Worm (Caenorhabditis elegans) whole organism, midembryonic: ENCODE results near the gene nhr-201.

ENCODE experiments used
- T22C8.4 ChIP-seq: fragments of 200-800 bp; sonication (Bioruptor generic); IDR thresholded peaks from 2 replicates; pipeline ENCODE4 v1.3.6; 2022; ENCODE audit warnings: missing genetic modification characterization, missing compliant biosample characterization
- cog-1 ChIP-seq: sonication (generic microtip); optimal IDR thresholded peaks from 2 replicates; lab custom pipeline; 2016; ENCODE audit warnings: missing genetic modification characterization, missing compliant biosample characterization
- flt-1 ChIP-seq: fragments of 200-800 bp; sonication (Bioruptor generic); IDR thresholded peaks from 2 replicates; pipeline ENCODE4 v1.3.6; 2022; ENCODE audit warnings: missing genetic modification characterization, missing compliant biosample characterization
- klf-2 ChIP-seq: fragments of 200-800 bp; sonication (Bioruptor generic); conservative IDR thresholded peaks from 2 replicates; pipeline ENCODE4 v1.3.6; 2022; ENCODE audit warnings: missing genetic modification reagents, missing genetic modification characterization, missing compliant biosample characterization
- med-1 ChIP-seq: sonication (generic microtip); optimal IDR thresholded peaks from 2 replicates; lab custom pipeline; 2017; ENCODE audit warnings: missing genetic modification characterization, mild to moderate bottlenecking, missing compliant biosample characterization, antibody characterized with exemption, missing genetic modification reagents; ENCODE audit not compliant: insufficient read depth
- ref-1 ChIP-seq: fragments of 200-800 bp; sonication (Bioruptor generic); conservative IDR thresholded peaks from 2 replicates; pipeline ENCODE4 v1.3.6; 2022; ENCODE audit warnings: missing genetic modification reagents, missing genetic modification characterization, missing compliant biosample characterization
- tab-1 ChIP-seq: fragments of 200-800 bp; sonication (Bioruptor generic); IDR thresholded peaks from 2 replicates; pipeline ENCODE4 v1.3.6; 2022; ENCODE audit warnings: missing genetic modification characterization, missing compliant biosample characterization
- ztf-23 ChIP-seq: fragments of 200-800 bp; sonication (Bioruptor generic); IDR thresholded peaks from 2 replicates; pipeline ENCODE4 v1.3.6; 2022; ENCODE audit warnings: missing genetic modification reagents, missing genetic modification characterization, missing compliant biosample characterization
- ztf-29 ChIP-seq: fragments of 200-800 bp; sonication (Bioruptor generic); IDR thresholded peaks from 2 replicates; pipeline ENCODE4 v1.3.6; 2022; ENCODE audit warnings: missing genetic modification reagents, missing genetic modification characterization, missing compliant biosample characterization

DNA sequence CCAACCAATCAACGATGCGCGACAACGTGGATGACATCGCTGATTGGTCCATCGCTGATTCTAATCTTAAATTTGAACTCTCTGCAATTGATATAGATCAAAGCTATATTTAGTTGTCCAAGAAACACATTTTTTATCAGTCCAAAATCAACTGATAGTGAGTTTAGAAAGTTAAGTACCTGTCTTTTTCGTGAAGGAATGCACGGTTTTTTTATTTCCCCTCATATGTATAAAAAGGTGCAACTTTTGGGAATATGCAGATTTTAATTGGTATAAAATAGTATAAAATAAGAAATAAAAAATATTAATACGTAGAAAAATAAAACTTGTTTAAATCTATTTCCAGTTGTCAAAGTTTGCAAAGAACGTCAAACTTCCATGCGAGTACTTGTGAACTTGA, 46.2 kb upstream of the nhr-201 start, which contains the start of gene Y39D8A.1:
- TF ChIP-seq flt-1 (GFP tag; lab: Robert Waterston, UW) (no peak), klf-2 (GFP tag; lab: Robert Waterston, UW) (no peak), ztf-23 (no peak), ztf-29 (GFP tag; lab: Robert Waterston, UW) (no peak), cog-1 (tag; lab: Kevin White, UChicago) (no peak), ref-1 (no peak), med-1 (GFP tag; lab: Kevin White, UChicago) (no peak), tab-1 (GFP tag; lab: Robert Waterston, UW) (no peak), T22C8.4 (GFP tag; lab: Robert Waterston, UW) (no peak)
